Worm (Caenorhabditis elegans) whole organism, L2 larva: ENCODE measurements around the gene nhr-37.

Source experiments
- C34F6.9 ChIP-seq: fragments of 150-350 bp; optimal IDR thresholded peaks from 2 replicates; lab custom pipeline; 2014; ENCODE audit warnings: missing biosample characterization, missing genetic modification characterization
- R02D3.7 ChIP-seq: fragments of 150-350 bp; optimal IDR thresholded peaks from 2 replicates; lab custom pipeline; 2014; ENCODE audit warnings: missing biosample characterization, missing genetic modification characterization
- ZK546.5 ChIP-seq: sonication (generic microtip); optimal IDR thresholded peaks from 2 replicates; lab custom pipeline; 2017; ENCODE audit warnings: missing biosample characterization, missing genetic modification characterization
- alr-1 ChIP-seq: fragments of 150-350 bp; optimal IDR thresholded peaks from 2 replicates; lab custom pipeline; 2014; ENCODE audit warnings: missing biosample characterization, missing genetic modification characterization
- aly-2 ChIP-seq: fragments of 150-350 bp; optimal IDR thresholded peaks from 2 replicates; lab custom pipeline; 2014; ENCODE audit warnings: missing biosample characterization, missing genetic modification characterization
- ama-1 ChIP-seq: fragments of 150-350 bp; optimal IDR thresholded peaks from 2 replicates; lab custom pipeline; 2018; ENCODE audit warnings: inconsistent platforms
- ceh-82 ChIP-seq: fragments of 150-350 bp; optimal IDR thresholded peaks from 2 replicates; lab custom pipeline; 2014; ENCODE audit warnings: missing biosample characterization, missing genetic modification characterization
- crh-2 ChIP-seq: sonication (generic microtip); optimal IDR thresholded peaks from 2 replicates; lab custom pipeline; 2017; ENCODE audit warnings: missing biosample characterization, missing genetic modification characterization
- dmd-4 ChIP-seq: sonication (generic microtip); optimal IDR thresholded peaks from 2 replicates; lab custom pipeline; 2017; ENCODE audit warnings: missing biosample characterization, missing genetic modification characterization
- egl-27 ChIP-seq: sonication (generic microtip); optimal IDR thresholded peaks from 3 replicates; lab custom pipeline; 2017; ENCODE audit warnings: missing biosample characterization, missing genetic modification reagents, missing genetic modification characterization
- elt-1 ChIP-seq: fragments of 150-350 bp; optimal IDR thresholded peaks from 2 replicates; lab custom pipeline; 2014; ENCODE audit warnings: missing biosample characterization, missing genetic modification characterization
- elt-3 ChIP-seq: sonication (generic microtip); optimal IDR thresholded peaks from 2 replicates; lab custom pipeline; 2017; ENCODE audit warnings: missing biosample characterization, missing genetic modification characterization
- fos-1 ChIP-seq: fragments of 150-350 bp; optimal IDR thresholded peaks from 2 replicates; lab custom pipeline; 2014; ENCODE audit warnings: missing biosample characterization, missing genetic modification characterization
- gmeb-1 ChIP-seq: fragments of 150-350 bp; optimal IDR thresholded peaks from 2 replicates; lab custom pipeline; 2014; ENCODE audit warnings: missing biosample characterization, missing genetic modification characterization
- lin-11 ChIP-seq: fragments of 150-350 bp; sonication (generic microtip); optimal IDR thresholded peaks from 2 replicates; lab custom pipeline; 2014; ENCODE audit warnings: missing biosample characterization, missing genetic modification characterization, inconsistent platforms, mixed read lengths
- lin-13 ChIP-seq: fragments of 150-350 bp; optimal IDR thresholded peaks from 2 replicates; lab custom pipeline; 2014; ENCODE audit warnings: missing biosample characterization, missing genetic modification reagents, missing genetic modification characterization
- lin-39 ChIP-seq: fragments of 150-350 bp; optimal IDR thresholded peaks from 2 replicates; lab custom pipeline; 2014; ENCODE audit warnings: missing biosample characterization, missing genetic modification reagents, missing genetic modification characterization
- mab-5 ChIP-seq: fragments of 150-350 bp; optimal IDR thresholded peaks from 2 replicates; lab custom pipeline; 2014; ENCODE audit warnings: missing biosample characterization, missing genetic modification characterization
- mdl-1 ChIP-seq, 2 experiments: fragments of 150-350 bp in 1 of 2; sonication (generic microtip) in 1 of 2; optimal IDR thresholded peaks; 2 replicates each; lab custom pipeline; 2017; ENCODE audit warnings: missing biosample characterization in 2 of 2, missing genetic modification characterization in 2 of 2
- nhr-10 ChIP-seq: sonication (generic microtip); optimal IDR thresholded peaks from 2 replicates; lab custom pipeline; 2017; ENCODE audit warnings: missing biosample characterization, missing genetic modification characterization
- nhr-11 ChIP-seq: fragments of 150-350 bp; optimal IDR thresholded peaks from 2 replicates; lab custom pipeline; 2014; ENCODE audit warnings: missing biosample characterization, missing genetic modification characterization
- nhr-12 ChIP-seq: fragments of 150-350 bp; optimal IDR thresholded peaks from 2 replicates; lab custom pipeline; 2014; ENCODE audit warnings: missing biosample characterization, missing genetic modification characterization
- nhr-129 ChIP-seq: fragments of 150-350 bp; optimal IDR thresholded peaks from 2 replicates; lab custom pipeline; 2014; ENCODE audit warnings: missing biosample characterization, missing genetic modification characterization
- nhr-21 ChIP-seq: fragments of 150-350 bp; optimal IDR thresholded peaks from 2 replicates; lab custom pipeline; 2014; ENCODE audit warnings: missing biosample characterization, missing genetic modification characterization
- nhr-23 ChIP-seq: fragments of 150-350 bp; optimal IDR thresholded peaks from 2 replicates; lab custom pipeline; 2014; ENCODE audit warnings: missing biosample characterization, missing genetic modification reagents, missing genetic modification characterization
- nhr-237 ChIP-seq: fragments of 150-350 bp; optimal IDR thresholded peaks from 2 replicates; lab custom pipeline; 2014; ENCODE audit warnings: missing biosample characterization, missing genetic modification characterization
- nhr-25 ChIP-seq: fragments of 150-350 bp; sonication (generic microtip); optimal IDR thresholded peaks from 3 replicates; lab custom pipeline; 2014; ENCODE audit warnings: missing biosample characterization, missing genetic modification characterization
- nhr-77 ChIP-seq: fragments of 150-350 bp; optimal IDR thresholded peaks from 2 replicates; lab custom pipeline; 2014; ENCODE audit warnings: missing biosample characterization, missing genetic modification characterization
- peb-1 ChIP-seq: fragments of 150-350 bp; optimal IDR thresholded peaks from 2 replicates; lab custom pipeline; 2014; ENCODE audit warnings: missing biosample characterization, missing genetic modification characterization
- sem-4 ChIP-seq: fragments of 150-350 bp; optimal IDR thresholded peaks from 2 replicates; lab custom pipeline; 2014; ENCODE audit warnings: missing biosample characterization, missing genetic modification reagents, missing genetic modification characterization
- skn-1 ChIP-seq: sonication (generic microtip); optimal IDR thresholded peaks from 2 replicates; lab custom pipeline; 2017; ENCODE audit warnings: missing biosample characterization, missing genetic modification characterization
- sma-3 ChIP-seq: sonication (generic microtip); optimal IDR thresholded peaks from 2 replicates; lab custom pipeline; 2016; ENCODE audit warnings: missing genetic modification reagents, missing genetic modification characterization, missing compliant biosample characterization
- snpc-4 ChIP-seq: fragments of 150-350 bp; optimal IDR thresholded peaks from 2 replicates; lab custom pipeline; 2014; ENCODE audit warnings: missing biosample characterization, missing genetic modification characterization
- unc-39 ChIP-seq: fragments of 150-350 bp; optimal IDR thresholded peaks from 2 replicates; lab custom pipeline; 2014; ENCODE audit warnings: missing biosample characterization, missing genetic modification characterization
- unc-55 ChIP-seq: fragments of 150-350 bp; sonication (generic microtip); optimal IDR thresholded peaks from 3 replicates; lab custom pipeline; 2014; ENCODE audit warnings: missing biosample characterization, missing genetic modification reagents, missing genetic modification characterization
- unc-62 ChIP-seq: fragments of 150-350 bp; optimal IDR thresholded peaks from 2 replicates; lab custom pipeline; 2014; ENCODE audit warnings: missing biosample characterization, missing genetic modification reagents, missing genetic modification characterization
- zag-1 ChIP-seq: fragments of 150-350 bp; optimal IDR thresholded peaks from 2 replicates; lab custom pipeline; 2014; ENCODE audit warnings: missing biosample characterization, missing genetic modification characterization
- ztf-1 ChIP-seq: fragments of 200-800 bp; sonication (Bioruptor generic); conservative IDR thresholded peaks from 2 replicates; pipeline ENCODE4 v1.3.6; 2022; ENCODE audit warnings: missing genetic modification characterization, missing compliant biosample characterization
- ztf-11 ChIP-seq: sonication (generic microtip); optimal IDR thresholded peaks from 2 replicates; lab custom pipeline; 2017; ENCODE audit warnings: missing biosample characterization, missing genetic modification characterization
- ztf-4 ChIP-seq: fragments of 150-350 bp; optimal IDR thresholded peaks from 2 replicates; lab custom pipeline; 2014; ENCODE audit warnings: missing biosample characterization, missing genetic modification characterization

The nhr-37 gene

DNA sequence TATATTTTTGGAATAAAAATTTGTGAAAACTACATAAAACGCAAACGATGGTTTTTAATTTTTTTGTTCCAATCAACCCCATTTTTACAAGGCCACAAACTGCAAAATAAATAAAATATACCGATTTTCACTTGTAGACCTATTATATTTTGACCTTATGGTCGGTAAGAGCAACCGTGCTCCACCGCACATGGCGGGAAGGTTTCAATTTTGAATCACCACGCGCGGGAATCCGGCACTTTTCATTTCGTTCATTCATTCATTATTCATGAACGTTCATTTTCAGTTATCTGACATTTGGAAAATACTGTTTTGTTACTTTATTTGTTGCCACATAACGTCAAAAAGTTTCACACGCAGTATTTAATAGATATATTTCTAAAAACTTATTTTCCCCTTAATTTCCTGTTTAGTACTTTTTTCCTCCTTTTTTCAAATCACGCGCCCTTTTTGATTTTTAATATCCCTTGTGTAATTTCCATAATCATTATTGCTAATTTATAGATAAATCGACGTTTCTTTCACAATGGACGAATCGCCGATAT lies 28.2 kb upstream of the nhr-37 start, which contains the start of gene hcp-1:
Gene hcp-1, plus strand, starts transcription at position 495 of the 545 bp plus-strand sequence.
- TF ChIP-seq C34F6.9 (tag; lab: Kevin White, UChicago) (no peak), unc-55 (GFP tag; lab: Kevin White, UChicago) (peak; percentile 46), fos-1 (tag; lab: Kevin White, UChicago) (peak; percentile 10), crh-2 (tag; lab: Kevin White, UChicago) (no peak), gmeb-1 (tag; lab: Kevin White, UChicago) (peak; percentile 84)

DNA sequence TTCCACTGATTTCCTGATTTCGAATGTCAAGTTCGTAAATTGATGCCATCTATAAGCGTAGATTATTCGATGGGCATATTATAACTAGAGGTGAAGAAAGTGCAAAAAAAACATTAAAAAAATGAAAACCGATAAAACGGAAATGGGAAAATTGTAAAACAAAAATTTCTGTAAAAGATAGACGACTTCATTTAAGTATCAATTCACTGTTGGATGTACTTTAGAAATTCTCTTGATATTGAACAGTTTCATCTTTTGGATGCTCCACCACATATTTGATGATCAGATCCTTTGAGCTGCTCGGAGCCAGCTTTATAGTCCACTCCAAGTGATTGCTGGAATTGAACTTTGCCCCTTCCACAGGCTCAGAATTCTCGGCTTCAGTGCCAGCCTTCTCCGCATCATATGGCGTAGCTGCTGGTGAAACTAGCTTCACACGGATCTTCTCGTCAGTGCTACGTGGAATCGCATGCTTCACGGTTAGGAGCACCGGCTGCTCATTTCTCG lies 19.4 kb upstream of the nhr-37 start, which contains the start of gene ZK1055.6:
Gene ZK1055.6, minus strand, starts transcription at position 51 of the 507 bp plus-strand sequence.
- TF ChIP-seq lin-39 (tag; lab: Kevin White, UChicago) (no peak), nhr-129 (tag; lab: Kevin White, UChicago) (no peak), egl-27 (no peak), mab-5 (tag; lab: Kevin White, UChicago) (no peak), fos-1 (tag; lab: Kevin White, UChicago) (no peak), ztf-1 (GFP tag; lab: Robert Waterston, UW) (no peak), snpc-4 (tag; lab: Kevin White, UChicago) (no peak), elt-1 (no peak), ZK546.5 (no peak), ama-1 (lab: Kevin White, UChicago) (no peak), ztf-4 (tag; lab: Kevin White, UChicago) (no peak), alr-1 (tag; lab: Kevin White, UChicago) (no peak), aly-2 (no peak)

DNA sequence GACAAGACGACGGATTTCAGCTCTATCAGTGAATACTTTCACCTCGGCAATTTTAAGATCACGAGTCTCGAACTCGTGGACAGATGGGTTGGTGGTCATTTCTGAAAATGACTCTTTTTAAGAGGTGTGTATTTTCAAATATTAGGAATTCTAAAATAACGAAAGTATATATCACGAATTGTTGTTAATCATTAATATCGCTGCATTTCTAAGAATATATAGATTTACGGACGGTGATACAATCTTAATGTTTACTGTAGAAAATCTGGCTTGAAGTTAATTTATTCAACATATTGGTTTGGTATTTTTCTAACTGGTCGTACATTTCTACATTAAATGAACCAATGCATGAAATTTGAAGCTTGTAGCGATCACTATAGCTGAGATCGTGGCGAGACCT lies 16.7 kb upstream of the nhr-37 start, which contains the start of gene ZK1055.7:
Gene ZK1055.7, minus strand, starts transcription at position 101 of the 400 bp plus-strand sequence.
- TF ChIP-seq ZK546.5 (no peak), zag-1 (tag; lab: Kevin White, UChicago) (no peak), C34F6.9 (tag; lab: Kevin White, UChicago) (no peak), crh-2 (tag; lab: Kevin White, UChicago) (no peak), nhr-12 (tag; lab: Kevin White, UChicago) (no peak), nhr-21 (no peak), unc-55 (GFP tag; lab: Kevin White, UChicago) (no peak), aly-2 (no peak), alr-1 (tag; lab: Kevin White, UChicago) (no peak), R02D3.7 (tag; lab: Kevin White, UChicago) (no peak), elt-1 (no peak), nhr-23 (tag; lab: Kevin White, UChicago) (no peak), nhr-11 (tag; lab: Kevin White, UChicago) (no peak), nhr-129 (tag; lab: Kevin White, UChicago) (no peak), sem-4 (tag; lab: Kevin White, UChicago) (no peak), fos-1 (tag; lab: Kevin White, UChicago) (no peak)

DNA sequence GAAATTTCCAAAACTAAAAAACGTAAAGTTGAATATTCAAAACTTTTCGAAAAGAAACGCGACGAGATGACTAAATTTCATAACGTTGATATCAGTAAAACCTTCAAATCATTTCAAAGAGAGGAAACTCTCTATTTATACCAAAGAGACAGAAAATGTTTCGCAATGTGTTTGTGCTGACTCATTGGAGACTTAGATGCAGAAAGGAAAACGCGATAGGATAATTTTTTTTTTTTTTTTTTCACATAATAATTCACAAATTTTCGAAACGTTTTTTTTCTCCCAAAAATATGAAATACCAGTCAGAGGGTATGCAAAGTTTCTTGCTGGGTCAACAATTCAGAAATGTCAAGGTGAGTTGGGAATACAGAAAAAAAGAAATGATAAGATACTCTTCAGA lies 15.8 kb upstream of the nhr-37 start:
- TF ChIP-seq nhr-25 (tag; lab: Kevin White, UChicago) = no peak
- TF ChIP-seq ama-1 (lab: Kevin White, UChicago) = no peak
- no peak for TF ChIP-seq nhr-23 (tag; lab: Kevin White, UChicago)
- no peak for TF ChIP-seq elt-1
- no peak for TF ChIP-seq nhr-21
- TF ChIP-seq unc-39 = no peak
- TF ChIP-seq ceh-82 (tag; lab: Kevin White, UChicago) = no peak
- TF ChIP-seq egl-27 = no peak
- no peak for TF ChIP-seq nhr-12 (tag; lab: Kevin White, UChicago)
- no peak for TF ChIP-seq unc-62 (GFP tag; lab: Kevin White, UChicago)
- peak; percentile 76 for TF ChIP-seq unc-55 (GFP tag; lab: Kevin White, UChicago)
- TF ChIP-seq skn-1 (tag; lab: Kevin White, UChicago) = peak; percentile 48
- TF ChIP-seq dmd-4 (tag; lab: Kevin White, UChicago) = no peak
- TF ChIP-seq mab-5 (tag; lab: Kevin White, UChicago) = no peak
- no peak for TF ChIP-seq elt-3 (tag; lab: Kevin White, UChicago)
- TF ChIP-seq nhr-11 (tag; lab: Kevin White, UChicago) = no peak
- no peak for TF ChIP-seq lin-13 (GFP tag; lab: Kevin White, UChicago)
- TF ChIP-seq fos-1 (tag; lab: Kevin White, UChicago) = peak; percentile 88
- peak; percentile 47 for TF ChIP-seq gmeb-1 (tag; lab: Kevin White, UChicago)
- TF ChIP-seq nhr-10 = no peak

DNA sequence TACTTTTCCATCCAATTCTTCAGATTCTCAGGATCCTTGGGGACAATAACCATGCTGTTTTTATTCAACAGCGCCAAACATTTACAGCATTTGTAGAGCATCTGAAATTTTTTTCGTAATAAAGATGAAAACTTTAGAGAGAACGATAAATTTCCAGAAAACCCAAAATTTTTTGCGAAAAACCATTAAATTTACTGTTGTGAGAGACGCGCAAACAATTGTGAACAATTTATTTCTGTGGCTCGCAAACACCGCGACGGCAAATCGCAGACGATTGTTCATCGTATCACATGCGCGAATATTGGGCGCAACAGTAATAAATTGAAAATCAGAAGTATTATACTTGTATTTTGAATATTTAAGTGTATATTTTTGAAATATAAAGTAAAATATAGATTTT lies 10.9 kb upstream of the nhr-37 start, which contains the start of gene gon-14:
Gene gon-14, minus strand, starts transcription at position 101 of the 400 bp plus-strand sequence.
- no peak for TF ChIP-seq elt-3 (tag; lab: Kevin White, UChicago)
- no peak for TF ChIP-seq nhr-10
- TF ChIP-seq nhr-21 = no peak
- no peak for TF ChIP-seq mdl-1 (tag; optimal IDR thresholded peaks at IDR 0.05; lab: Kevin White, UChicago)
- TF ChIP-seq nhr-23 (tag; lab: Kevin White, UChicago) = no peak
- no peak for TF ChIP-seq ztf-11 (tag; lab: Kevin White, UChicago)
- TF ChIP-seq elt-1 = no peak
- TF ChIP-seq C34F6.9 (tag; lab: Kevin White, UChicago) = no peak
- no peak for TF ChIP-seq peb-1 (tag; lab: Kevin White, UChicago)
- no peak for TF ChIP-seq nhr-77 (tag; lab: Kevin White, UChicago)
- TF ChIP-seq gmeb-1 (tag; lab: Kevin White, UChicago) = no peak
- TF ChIP-seq nhr-237 (tag; lab: Kevin White, UChicago) = no peak
- no peak for TF ChIP-seq crh-2 (tag; lab: Kevin White, UChicago)
- TF ChIP-seq lin-11 (tag; lab: Kevin White, UChicago) = no peak
- TF ChIP-seq alr-1 (tag; lab: Kevin White, UChicago) = no peak
- TF ChIP-seq mab-5 (tag; lab: Kevin White, UChicago) = no peak
- TF ChIP-seq fos-1 (tag; lab: Kevin White, UChicago) = no peak
- no peak for TF ChIP-seq sma-3 (GFP tag; lab: Kevin White, UChicago)
- TF ChIP-seq, all 48 proteins: peak for 0
